Worm (Caenorhabditis elegans) whole organism, L1 larva: ENCODE measurements around the gene srh-30.
A peak's percentile ranks its signal among the peaks of the same experiment; 100 is the strongest.

Source experiments
- C04F5.9 ChIP-seq: sonication (generic microtip); optimal IDR thresholded peaks from 2 replicates; lab custom pipeline; 2016; ENCODE audit warnings: missing genetic modification characterization, missing compliant biosample characterization
- aly-2 ChIP-seq: fragments of 150-350 bp; optimal IDR thresholded peaks from 2 replicates; lab custom pipeline; 2014; ENCODE audit warnings: missing biosample characterization, missing genetic modification characterization
- ama-1 ChIP-seq: fragments of 150-350 bp; optimal IDR thresholded peaks from 2 replicates; lab custom pipeline; 2014
- blmp-1 ChIP-seq: fragments of 150-350 bp; optimal IDR thresholded peaks from 2 replicates; lab custom pipeline; 2014; ENCODE audit warnings: missing biosample characterization, missing genetic modification characterization
- ceh-88 ChIP-seq: fragments of 200-800 bp; sonication (Bioruptor generic); IDR thresholded peaks from 2 replicates; pipeline ENCODE4 v1.3.6; 2022; ENCODE audit warnings: missing genetic modification characterization, missing compliant biosample characterization
- efl-1 ChIP-seq, 4 experiments: fragments of 150-350 bp; optimal IDR thresholded peaks in 3 of 4; peaks in 1 of 4; 1 replicate in 1 of 4; 2 replicates in 3 of 4; lab custom pipeline; 2014; ENCODE audit warnings: missing biosample characterization in 2 of 4, missing genetic modification characterization in 2 of 4, missing genetic modification reagents in 2 of 4
- efl-3 ChIP-seq: fragments of 200-800 bp; sonication (Bioruptor generic); optimal IDR thresholded peaks from 2 replicates; lab custom pipeline; 2018; ENCODE audit warnings: mild to moderate bottlenecking, missing genetic modification characterization, missing compliant biosample characterization
- egl-27 ChIP-seq, 2 experiments: fragments of 150-350 bp in 1 of 2; sonication (generic microtip); optimal IDR thresholded peaks; 3 replicates each; lab custom pipeline; 2017 to 2018; ENCODE audit warnings: missing biosample characterization in 2 of 2, missing genetic modification characterization in 2 of 2, missing genetic modification reagents in 2 of 2
- ets-5 ChIP-seq: fragments of 200-800 bp; sonication (Bioruptor generic); IDR thresholded peaks from 2 replicates; pipeline ENCODE4 v1.3.6; 2022; ENCODE audit warnings: missing genetic modification characterization, missing compliant biosample characterization
- fkh-4 ChIP-seq: sonication (generic microtip); optimal IDR thresholded peaks from 2 replicates; lab custom pipeline; 2016; ENCODE audit warnings: missing compliant biosample characterization, missing genetic modification characterization, borderline replicate concordance
- fkh-8 ChIP-seq: sonication (generic microtip); optimal IDR thresholded peaks from 2 replicates; lab custom pipeline; 2016; ENCODE audit warnings: mild to moderate bottlenecking, missing genetic modification characterization, missing compliant biosample characterization
- grh-1 ChIP-seq: fragments of 200-800 bp; sonication (Bioruptor generic); IDR thresholded peaks from 2 replicates; pipeline ENCODE4 v1.3.6; 2022; ENCODE audit warnings: missing genetic modification reagents, missing genetic modification characterization, missing compliant biosample characterization
- hlh-17 ChIP-seq: fragments of 200-800 bp; sonication (Bioruptor generic); optimal IDR thresholded peaks from 2 replicates; lab custom pipeline; 2018; ENCODE audit warnings: missing genetic modification characterization, mild to moderate bottlenecking, missing compliant biosample characterization, moderate library complexity, borderline replicate concordance
- hlh-4 ChIP-seq: sonication (generic microtip); optimal IDR thresholded peaks from 2 replicates; lab custom pipeline; 2016; ENCODE audit warnings: mild to moderate bottlenecking, missing genetic modification characterization, missing compliant biosample characterization
- irx-1 ChIP-seq: sonication (generic microtip); optimal IDR thresholded peaks from 2 replicates; lab custom pipeline; 2016; ENCODE audit warnings: missing genetic modification characterization, missing compliant biosample characterization
- isw-1 ChIP-seq: fragments of 200-800 bp; sonication (Bioruptor generic); IDR thresholded peaks from 2 replicates; pipeline ENCODE4 v1.3.6; 2022; ENCODE audit warnings: missing genetic modification characterization, missing compliant biosample characterization
- lin-13 ChIP-seq: fragments of 150-350 bp; optimal IDR thresholded peaks from 2 replicates; lab custom pipeline; 2014; ENCODE audit warnings: missing biosample characterization, missing genetic modification reagents, missing genetic modification characterization
- lin-14 ChIP-seq: fragments of 200-800 bp; sonication (Bioruptor generic); optimal IDR thresholded peaks from 2 replicates; lab custom pipeline; 2018; ENCODE audit warnings: mild to moderate bottlenecking, missing genetic modification characterization, moderate library complexity, missing compliant biosample characterization
- lin-35 ChIP-seq, 2 experiments: fragments of 150-350 bp; optimal IDR thresholded peaks; 2 replicates each; lab custom pipeline; 2014; ENCODE audit warnings: missing biosample characterization in 2 of 2, missing genetic modification characterization in 2 of 2, missing genetic modification reagents in 2 of 2
- lin-39 ChIP-seq: fragments of 150-350 bp; optimal IDR thresholded peaks from 2 replicates; lab custom pipeline; 2014; ENCODE audit warnings: missing biosample characterization, missing genetic modification reagents, missing genetic modification characterization
- lir-3 ChIP-seq: sonication (generic microtip); optimal IDR thresholded peaks from 2 replicates; lab custom pipeline; 2016; ENCODE audit warnings: mild to moderate bottlenecking, missing genetic modification characterization, moderate library complexity, missing compliant biosample characterization; ENCODE audit not compliant: poor library complexity
- lsy-2 ChIP-seq, 2 experiments: fragments of 150-350 bp; optimal IDR thresholded peaks; 2 replicates each; lab custom pipeline; 2014; ENCODE audit warnings: missing biosample characterization in 2 of 2, missing genetic modification characterization in 2 of 2
- mab-9 ChIP-seq: fragments of 200-800 bp; sonication (Bioruptor generic); IDR thresholded peaks from 2 replicates; pipeline ENCODE4 v1.3.6; 2022; ENCODE audit warnings: missing genetic modification reagents, missing genetic modification characterization, missing compliant biosample characterization
- mdl-1 ChIP-seq, 2 experiments: fragments of 150-350 bp; optimal IDR thresholded peaks; 2 replicates each; lab custom pipeline; 2014 to 2017; ENCODE audit warnings: missing biosample characterization in 2 of 2, missing genetic modification characterization in 2 of 2, inconsistent platforms in 1 of 2
- mef-2 ChIP-seq: fragments of 150-350 bp; optimal IDR thresholded peaks from 2 replicates; lab custom pipeline; 2014; ENCODE audit warnings: missing biosample characterization, missing genetic modification characterization
- nhr-12 ChIP-seq: sonication (generic microtip); optimal IDR thresholded peaks from 2 replicates; lab custom pipeline; 2017; ENCODE audit warnings: missing biosample characterization, missing genetic modification characterization
- nhr-19 ChIP-seq: fragments of 200-800 bp; sonication (Bioruptor generic); conservative IDR thresholded peaks from 2 replicates; pipeline ENCODE4 v1.3.6; 2022; ENCODE audit warnings: missing genetic modification characterization, missing compliant biosample characterization
- nhr-28 ChIP-seq: fragments of 150-350 bp; optimal IDR thresholded peaks from 2 replicates; lab custom pipeline; 2014; ENCODE audit warnings: missing biosample characterization, missing genetic modification characterization
- nhr-47 ChIP-seq: sonication (generic microtip); optimal IDR thresholded peaks from 2 replicates; lab custom pipeline; 2016; ENCODE audit warnings: mild to moderate bottlenecking, missing genetic modification characterization, moderate library complexity, missing compliant biosample characterization
- nhr-71 ChIP-seq: sonication (generic microtip); optimal IDR thresholded peaks from 2 replicates; lab custom pipeline; 2016; ENCODE audit warnings: mild to moderate bottlenecking, missing genetic modification characterization, moderate library complexity, missing compliant biosample characterization
- nhr-76 ChIP-seq: sonication (generic microtip); optimal IDR thresholded peaks from 2 replicates; lab custom pipeline; 2017; ENCODE audit warnings: missing biosample characterization, missing genetic modification characterization
- nhr-85 ChIP-seq: sonication (generic microtip); peaks from one replicate; lab custom pipeline; 2016; ENCODE audit warnings: missing genetic modification characterization, inconsistent platforms, missing compliant biosample characterization
- nhr-90 ChIP-seq: sonication (generic microtip); optimal IDR thresholded peaks from 2 replicates; lab custom pipeline; 2016; ENCODE audit warnings: mild to moderate bottlenecking, missing genetic modification characterization, missing compliant biosample characterization; ENCODE audit not compliant: poor library complexity
- skn-1 ChIP-seq: fragments of 150-350 bp; optimal IDR thresholded peaks from 2 replicates; lab custom pipeline; 2014; ENCODE audit warnings: missing biosample characterization, missing genetic modification characterization
- snpc-4 ChIP-seq: fragments of 150-350 bp; optimal IDR thresholded peaks from 2 replicates; lab custom pipeline; 2014; ENCODE audit warnings: missing biosample characterization, missing genetic modification characterization
- snu-23 ChIP-seq: sonication (generic microtip); optimal IDR thresholded peaks from 2 replicates; lab custom pipeline; 2016; ENCODE audit warnings: missing genetic modification characterization, missing compliant biosample characterization
- sup-37 ChIP-seq: fragments of 200-800 bp; sonication (Bioruptor generic); optimal IDR thresholded peaks from 2 replicates; lab custom pipeline; 2018; ENCODE audit warnings: mild to moderate bottlenecking, missing genetic modification characterization, missing compliant biosample characterization
- tlp-1 ChIP-seq: fragments of 150-350 bp; optimal IDR thresholded peaks from 2 replicates; lab custom pipeline; 2014; ENCODE audit warnings: missing biosample characterization, missing genetic modification characterization
- unc-130 ChIP-seq: fragments of 150-350 bp; optimal IDR thresholded peaks from 2 replicates; lab custom pipeline; 2017; ENCODE audit warnings: missing biosample characterization, missing genetic modification characterization, inconsistent platforms
- unc-30 ChIP-seq: sonication (generic microtip); optimal IDR thresholded peaks from 2 replicates; lab custom pipeline; 2017; ENCODE audit warnings: missing biosample characterization, missing genetic modification characterization
- unc-86 ChIP-seq: sonication (generic microtip); optimal IDR thresholded peaks from 2 replicates; lab custom pipeline; 2016; ENCODE audit warnings: missing genetic modification characterization, missing compliant biosample characterization
- unc-98 ChIP-seq: fragments of 200-800 bp; sonication (Bioruptor generic); IDR thresholded peaks from 2 replicates; pipeline ENCODE4 v1.3.6; 2022; ENCODE audit warnings: missing genetic modification characterization, missing compliant biosample characterization
- vab-15 ChIP-seq: sonication (generic microtip); optimal IDR thresholded peaks from 2 replicates; lab custom pipeline; 2017; ENCODE audit warnings: missing genotype, mild to moderate bottlenecking, missing genetic modification characterization, missing compliant biosample characterization
- xbp-1 ChIP-seq: sonication (generic microtip); optimal IDR thresholded peaks from 2 replicates; lab custom pipeline; 2016; ENCODE audit warnings: missing genetic modification characterization, missing compliant biosample characterization
- ztf-4 ChIP-seq: fragments of 150-350 bp; optimal IDR thresholded peaks from 2 replicates; lab custom pipeline; 2014; ENCODE audit warnings: missing biosample characterization, missing genetic modification characterization

The srh-30 gene

DNA sequence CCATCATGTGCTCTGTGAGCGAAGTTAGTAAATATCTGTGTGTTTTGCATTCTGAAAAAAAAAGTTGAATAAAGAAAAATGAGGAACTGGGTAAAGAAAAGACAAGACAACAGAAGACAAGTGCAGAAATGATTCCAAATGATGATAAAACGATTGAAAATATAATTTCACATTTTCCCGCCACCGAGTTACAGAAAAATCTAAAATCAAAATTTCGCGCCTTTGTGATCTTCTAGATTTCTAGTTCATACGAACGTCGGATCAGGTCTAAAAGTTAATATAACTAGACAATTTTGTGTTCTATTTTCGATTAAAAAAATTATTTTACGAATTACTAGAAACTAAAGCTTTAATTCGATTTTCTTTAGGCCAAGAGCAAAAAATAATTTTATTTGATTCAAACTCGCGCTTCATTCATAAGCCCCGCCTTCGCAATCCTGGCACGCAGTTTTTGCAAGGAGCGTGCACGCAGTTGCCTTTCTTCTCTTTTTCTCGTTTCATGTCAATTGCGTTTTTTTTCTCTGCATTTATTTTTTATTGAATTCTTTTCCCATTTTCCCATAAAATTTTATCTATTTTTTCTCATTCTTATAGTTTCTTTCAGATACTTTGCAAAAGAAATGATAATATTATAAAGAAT is 13.4 kb upstream of the srh-30 start, which contains the start of the genes spn-4 and spe-39 (continued):
- TF ChIP-seq lin-35 (GFP tag; optimal IDR thresholded peaks at IDR 0.05; lab: Kevin White, UChicago) (peak; percentile 93 to 97), C04F5.9 (tag; lab: Kevin White, UChicago) (peak; percentile 1), skn-1 (tag; lab: Kevin White, UChicago) (peak; percentile 90), lir-3 (peak; percentile 67), egl-27 (tag; optimal IDR thresholded peaks at IDR 0.05; lab: Kevin White, UChicago) (no peak), nhr-85 (tag; lab: Kevin White, UChicago) (peak; percentile 89), snu-23 (GFP tag; lab: Kevin White, UChicago) (peak; percentile 84), unc-86 (tag; lab: Kevin White, UChicago) (peak; percentile 66), mef-2 (tag; lab: Kevin White, UChicago) (no peak), ztf-4 (tag; lab: Kevin White, UChicago) (peak; percentile 9), ets-5 (GFP tag; lab: Robert Waterston, UW) (no peak), nhr-12 (no peak), hlh-17 (GFP tag; lab: Kevin White, UChicago) (no peak), mab-9 (GFP tag; lab: Robert Waterston, UW) (peak; percentile 20; the same call in 1 of the 2 replicates), xbp-1 (tag; lab: Kevin White, UChicago) (peak; percentile 79), blmp-1 (tag; lab: Kevin White, UChicago) (peak; percentile 66), fkh-4 (tag; lab: Kevin White, UChicago) (peak; percentile 28), tlp-1 (no peak), ceh-88 (GFP tag; lab: Robert Waterston, UW) (no peak), snpc-4 (tag; lab: Kevin White, UChicago) (peak; percentile 88), unc-30 (no peak), nhr-28 (tag; lab: Kevin White, UChicago) (no peak), lin-13 (peak; percentile 80), irx-1 (tag; lab: Kevin White, UChicago) (peak; percentile 67), lin-39 (tag; lab: Kevin White, UChicago) (peak; percentile 80), efl-3 (GFP tag; lab: Kevin White, UChicago) (no peak), lin-14 (GFP tag; lab: Kevin White, UChicago) (peak; percentile 68), sup-37 (GFP tag; lab: Kevin White, UChicago) (no peak), lsy-2 (tag; optimal IDR thresholded peaks at IDR 0.05; lab: Kevin White, UChicago) (peak; percentile 76 to 78), grh-1 (GFP tag; lab: Robert Waterston, UW) (peak; percentile 35), nhr-76 (tag; lab: Kevin White, UChicago) (peak; percentile 51), ama-1 (lab: Kevin White, UChicago) (peak; percentile 1), efl-1 (optimal IDR thresholded peaks at IDR 0.05; lab: Kevin White, UChicago) (peak; percentile 71 to 95), efl-1 (GFP tag; optimal IDR thresholded peaks at IDR 0.05 in 1 of 2; lab: Kevin White, UChicago) (peak; percentile 93 to 99)

DNA sequence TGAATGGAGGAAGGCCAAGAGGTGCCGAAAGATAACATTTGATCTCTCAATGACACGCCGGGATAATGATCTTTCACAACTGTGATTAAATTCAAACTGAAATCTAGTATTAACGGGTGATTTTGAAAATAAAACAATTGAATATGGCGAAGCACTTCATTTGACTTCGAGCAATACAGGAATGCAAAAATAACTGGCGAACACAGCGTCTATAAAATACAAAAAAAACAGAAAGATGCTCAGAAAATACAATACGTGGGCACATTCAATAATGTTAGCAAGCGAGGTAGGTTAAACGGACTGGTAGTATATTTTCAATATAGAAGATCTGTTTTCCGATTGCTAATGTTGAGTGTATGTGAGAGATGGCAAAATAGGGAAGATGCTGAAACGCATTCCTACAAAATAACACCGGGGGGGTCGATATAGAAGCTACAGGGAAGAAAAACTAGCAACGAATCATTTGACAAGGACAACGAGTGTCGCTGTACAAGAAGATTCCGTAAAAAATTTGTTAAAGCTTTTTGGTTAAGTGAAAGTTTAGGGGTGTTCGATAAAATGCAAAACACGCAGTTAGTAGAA is 11.6 kb upstream of the srh-30 start:
- no peak for TF ChIP-seq isw-1 (GFP tag; lab: Robert Waterston, UW)
- TF ChIP-seq efl-1 (optimal IDR thresholded peaks at IDR 0.05; lab: Kevin White, UChicago) = no peak
- TF ChIP-seq efl-1 (GFP tag; optimal IDR thresholded peaks at IDR 0.05 in 1 of 2; lab: Kevin White, UChicago) = peak in 1 of 2 experiments; percentile 60

DNA sequence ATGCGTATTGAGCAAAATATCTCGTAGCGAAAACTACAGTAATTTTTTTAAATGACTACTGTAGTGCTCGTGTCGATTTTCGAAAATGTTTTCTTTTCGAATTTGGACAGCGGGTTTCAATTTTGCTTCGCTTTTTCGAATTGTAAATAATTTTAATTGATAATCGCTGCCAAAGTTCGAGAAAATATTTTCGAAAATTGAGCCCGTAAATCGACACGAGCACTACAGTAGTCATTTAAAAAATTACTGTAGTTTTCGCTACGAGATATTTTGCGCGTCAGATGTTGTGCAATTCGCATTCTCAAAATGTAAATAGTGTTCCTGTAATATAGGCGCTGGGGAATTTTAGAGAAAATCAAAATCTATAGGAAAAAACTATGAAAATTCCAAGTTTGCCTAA is 10.7 kb upstream of the srh-30 start:
- no peak for TF ChIP-seq nhr-76 (tag; lab: Kevin White, UChicago)
- no peak for TF ChIP-seq unc-86 (tag; lab: Kevin White, UChicago)
- TF ChIP-seq, all 84 proteins: peak for 0

DNA sequence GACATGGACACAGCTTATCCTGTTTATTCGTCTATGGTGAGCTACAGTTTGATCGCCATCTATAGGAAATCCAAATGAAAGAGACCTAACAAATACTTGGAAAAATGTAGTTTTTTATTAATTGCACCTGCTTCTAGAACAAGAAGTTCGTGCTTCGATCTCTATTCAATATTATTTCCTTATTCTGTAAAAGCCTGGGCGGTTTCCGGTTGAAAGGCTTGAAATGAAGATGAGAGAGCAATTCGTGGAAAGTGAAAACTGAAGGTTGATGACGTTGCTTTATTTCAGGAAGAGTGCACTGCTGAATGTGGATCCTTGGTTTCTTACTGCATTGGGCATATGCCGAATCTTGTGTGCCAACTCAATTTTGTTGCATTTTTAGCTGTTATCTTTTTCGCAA is 9.1 kb upstream of the srh-30 start:
- peak; percentile 62 for TF ChIP-seq hlh-4 (tag; lab: Kevin White, UChicago)
- no peak for TF ChIP-seq nhr-19
- no peak for TF ChIP-seq nhr-76 (tag; lab: Kevin White, UChicago)
- TF ChIP-seq hlh-17 (GFP tag; lab: Kevin White, UChicago) = no peak
- TF ChIP-seq aly-2 (tag; lab: Kevin White, UChicago) = no peak
- peak; percentile 33 for TF ChIP-seq nhr-47 (tag; lab: Kevin White, UChicago)
- peak; percentile 48 for TF ChIP-seq fkh-8 (tag; lab: Kevin White, UChicago)
- no peak for TF ChIP-seq nhr-90
- no peak for TF ChIP-seq unc-130
- TF ChIP-seq egl-27 (tag; optimal IDR thresholded peaks at IDR 0.05; lab: Kevin White, UChicago) = no peak
- TF ChIP-seq unc-98 (GFP tag; lab: Robert Waterston, UW) = no peak
- TF ChIP-seq mdl-1 (tag; optimal IDR thresholded peaks at IDR 0.05; lab: Kevin White, UChicago) = no peak
- TF ChIP-seq nhr-71 (tag; lab: Kevin White, UChicago) = peak; percentile 54
- TF ChIP-seq vab-15 = no peak
